Worm (Caenorhabditis elegans): Measurements from ENCODE around the gene dtmk-1.

ce11 chrII:10011733-10012132 lies 44.8 kb upstream of the dtmk-1 start:
- TF ChIP-seq T22C8.4 (GFP tag; IDR thresholded peaks at IDR 0.05): no peak
- TF ChIP-seq tab-1 (GFP tag; IDR thresholded peaks at IDR 0.05): no peak
- no peak for TF ChIP-seq klf-2 (GFP tag; conservative IDR thresholded peaks at IDR 0.05)
- no peak for TF ChIP-seq ref-1 (GFP tag; conservative IDR thresholded peaks at IDR 0.05)
- no peak for TF ChIP-seq flt-1 (GFP tag; IDR thresholded peaks at IDR 0.05)
- TF ChIP-seq cog-1 (tag; optimal IDR thresholded peaks at IDR 0.05): no peak
- TF ChIP-seq ztf-23 (GFP tag; IDR thresholded peaks at IDR 0.05): no peak
- no peak for TF ChIP-seq ztf-29 (GFP tag; IDR thresholded peaks at IDR 0.05)
- no peak for TF ChIP-seq med-1 (GFP tag; optimal IDR thresholded peaks at IDR 0.05; ENCODE audit: insufficient read depth)

Measured in whole organism, midembryonic.